Worm (Caenorhabditis elegans) whole organism, L3 larva: Measurements from ENCODE around the gene ZC374.2.

Experiments
- R02D3.7 ChIP-seq: fragments of 150-350 bp; optimal IDR thresholded peaks from 2 replicates; lab custom pipeline; 2014; ENCODE audit warnings: missing biosample characterization, missing genetic modification characterization
- ZK546.5 ChIP-seq: sonication (generic microtip); optimal IDR thresholded peaks from 2 replicates; lab custom pipeline; 2017; ENCODE audit warnings: missing biosample characterization, missing genetic modification characterization
- aly-2 ChIP-seq: fragments of 150-350 bp; optimal IDR thresholded peaks from 2 replicates; lab custom pipeline; 2014; ENCODE audit warnings: missing biosample characterization, missing genetic modification characterization
- ama-1 ChIP-seq: fragments of 150-350 bp; optimal IDR thresholded peaks from 2 replicates; lab custom pipeline; 2018
- ceh-16 ChIP-seq: sonication (generic microtip); optimal IDR thresholded peaks from 2 replicates; lab custom pipeline; 2017; ENCODE audit warnings: missing biosample characterization, missing genetic modification characterization
- ceh-9 ChIP-seq: sonication (generic microtip); optimal IDR thresholded peaks from 2 replicates; lab custom pipeline; 2018; ENCODE audit warnings: missing biosample characterization, missing genetic modification characterization
- daf-12 ChIP-seq: fragments of 150-350 bp; optimal IDR thresholded peaks from 2 replicates; lab custom pipeline; 2014; ENCODE audit warnings: missing biosample characterization, missing genetic modification reagents, missing genetic modification characterization
- egl-27 ChIP-seq: sonication (generic microtip); optimal IDR thresholded peaks from 4 replicates; lab custom pipeline; 2017; ENCODE audit warnings: missing biosample characterization, missing genetic modification reagents, missing genetic modification characterization
- elt-1 ChIP-seq: fragments of 150-350 bp; optimal IDR thresholded peaks from 2 replicates; lab custom pipeline; 2014; ENCODE audit warnings: missing biosample characterization, missing genetic modification characterization
- elt-2 ChIP-seq: sonication (generic microtip); optimal IDR thresholded peaks from 2 replicates; lab custom pipeline; 2016; ENCODE audit warnings: missing genetic modification reagents, mild to moderate bottlenecking, missing genetic modification characterization, missing compliant biosample characterization
- elt-3 ChIP-seq, 3 experiments: fragments of 150-350 bp in 1 of 3; sonication (generic microtip) in 2 of 3; optimal IDR thresholded peaks; 2 replicates in 2 of 3; 4 replicates in 1 of 3; lab custom pipeline; 2014 to 2017; ENCODE audit warnings: missing biosample characterization in 3 of 3, missing genetic modification characterization in 3 of 3
- eor-1 ChIP-seq, 2 experiments: fragments of 150-350 bp; optimal IDR thresholded peaks; 2 replicates each; lab custom pipeline; 2014 to 2018; ENCODE audit warnings: missing biosample characterization in 2 of 2, missing genetic modification characterization in 2 of 2
- fkh-10 ChIP-seq: sonication (generic microtip); optimal IDR thresholded peaks from 2 replicates; lab custom pipeline; 2017; ENCODE audit warnings: missing biosample characterization, missing genetic modification reagents, missing genetic modification characterization
- fkh-2 ChIP-seq: fragments of 150-350 bp; optimal IDR thresholded peaks from 2 replicates; lab custom pipeline; 2014; ENCODE audit warnings: missing biosample characterization, missing genetic modification reagents, missing genetic modification characterization
- fos-1 ChIP-seq: fragments of 150-350 bp; optimal IDR thresholded peaks from 2 replicates; lab custom pipeline; 2014; ENCODE audit warnings: missing biosample characterization, missing genetic modification characterization
- hmg-11 ChIP-seq: sonication (generic microtip); optimal IDR thresholded peaks from 2 replicates; lab custom pipeline; 2016; ENCODE audit warnings: missing genetic modification characterization, missing compliant biosample characterization
- jun-1 ChIP-seq: fragments of 150-350 bp; optimal IDR thresholded peaks from 2 replicates; lab custom pipeline; 2014; ENCODE audit warnings: missing biosample characterization, missing genetic modification reagents, missing genetic modification characterization
- lin-15B ChIP-seq: fragments of 150-350 bp; optimal IDR thresholded peaks from 2 replicates; lab custom pipeline; 2014; ENCODE audit warnings: missing biosample characterization, missing genetic modification characterization
- lsy-12 ChIP-seq: sonication (generic microtip); optimal IDR thresholded peaks from 2 replicates; lab custom pipeline; 2016; ENCODE audit warnings: mild to moderate bottlenecking, missing genetic modification characterization, missing compliant biosample characterization
- mml-1 ChIP-seq: fragments of 150-350 bp; sonication (generic microtip); optimal IDR thresholded peaks from 3 replicates; lab custom pipeline; 2014; ENCODE audit warnings: missing biosample characterization, missing genetic modification characterization
- nfya-1 ChIP-seq: sonication (generic microtip); optimal IDR thresholded peaks from 2 replicates; lab custom pipeline; 2017; ENCODE audit warnings: missing genetic modification characterization, mild to moderate bottlenecking, missing compliant biosample characterization, antibody characterized with exemption, moderate library complexity; ENCODE audit not compliant: insufficient read depth
- nhr-11 ChIP-seq: fragments of 150-350 bp; optimal IDR thresholded peaks from 2 replicates; lab custom pipeline; 2014; ENCODE audit warnings: missing biosample characterization, missing genetic modification characterization
- nhr-12 ChIP-seq: fragments of 150-350 bp; optimal IDR thresholded peaks from 2 replicates; lab custom pipeline; 2014; ENCODE audit warnings: missing biosample characterization, missing genetic modification characterization
- nhr-23 ChIP-seq: fragments of 150-350 bp; optimal IDR thresholded peaks from 2 replicates; lab custom pipeline; 2014; ENCODE audit warnings: missing biosample characterization, missing genetic modification reagents, missing genetic modification characterization
- nhr-237 ChIP-seq: fragments of 150-350 bp; optimal IDR thresholded peaks from 2 replicates; lab custom pipeline; 2014; ENCODE audit warnings: missing biosample characterization, missing genetic modification characterization
- nhr-28 ChIP-seq: fragments of 150-350 bp; optimal IDR thresholded peaks from 2 replicates; lab custom pipeline; 2014; ENCODE audit warnings: missing biosample characterization, missing genetic modification characterization
- nhr-43 ChIP-seq: sonication (generic microtip); optimal IDR thresholded peaks from 2 replicates; lab custom pipeline; 2016; ENCODE audit warnings: mild to moderate bottlenecking, missing genetic modification characterization, missing compliant biosample characterization; ENCODE audit not compliant: poor library complexity, severe bottlenecking
- nhr-67 ChIP-seq: fragments of 150-350 bp; optimal IDR thresholded peaks from 2 replicates; lab custom pipeline; 2014; ENCODE audit warnings: missing biosample characterization, missing genetic modification characterization
- nhr-76 ChIP-seq: fragments of 150-350 bp; sonication (generic microtip); optimal IDR thresholded peaks from 5 replicates; lab custom pipeline; 2014; ENCODE audit warnings: missing biosample characterization, missing genetic modification characterization
- pha-4 ChIP-seq: fragments of 150-350 bp; optimal IDR thresholded peaks from 2 replicates; lab custom pipeline; 2014; ENCODE audit warnings: missing biosample characterization, missing genetic modification reagents, missing genetic modification characterization
- pqm-1 ChIP-seq: fragments of 150-350 bp; optimal IDR thresholded peaks from 2 replicates; lab custom pipeline; 2017; ENCODE audit warnings: missing biosample characterization, missing genetic modification characterization, inconsistent platforms
- sea-2 ChIP-seq: fragments of 150-350 bp; sonication (generic microtip); optimal IDR thresholded peaks from 4 replicates; lab custom pipeline; 2014; ENCODE audit warnings: missing biosample characterization, missing genetic modification reagents, missing genetic modification characterization
- skn-1 ChIP-seq: fragments of 150-350 bp; optimal IDR thresholded peaks from 2 replicates; lab custom pipeline; 2014; ENCODE audit warnings: missing biosample characterization, missing genetic modification characterization
- snpc-4 ChIP-seq: fragments of 150-350 bp; optimal IDR thresholded peaks from 2 replicates; lab custom pipeline; 2014; ENCODE audit warnings: missing biosample characterization, missing genetic modification characterization
- tbx-2 ChIP-seq: sonication (generic microtip); optimal IDR thresholded peaks from 2 replicates; lab custom pipeline; 2016; ENCODE audit warnings: mild to moderate bottlenecking, missing genetic modification characterization, missing compliant biosample characterization
- unc-39 ChIP-seq: sonication (generic microtip); optimal IDR thresholded peaks from 4 replicates; lab custom pipeline; 2017; ENCODE audit warnings: missing biosample characterization, missing genetic modification characterization
- unc-62 ChIP-seq: fragments of 150-350 bp; sonication (generic microtip); optimal IDR thresholded peaks from 4 replicates; lab custom pipeline; 2014; ENCODE audit warnings: missing biosample characterization, missing genetic modification reagents, missing genetic modification characterization
- zag-1 ChIP-seq: fragments of 150-350 bp; optimal IDR thresholded peaks from 2 replicates; lab custom pipeline; 2014; ENCODE audit warnings: missing biosample characterization, missing genetic modification characterization
- ztf-11 ChIP-seq: fragments of 150-350 bp; optimal IDR thresholded peaks from 2 replicates; lab custom pipeline; 2014; ENCODE audit warnings: missing biosample characterization, missing genetic modification characterization
- ztf-4 ChIP-seq: fragments of 150-350 bp; optimal IDR thresholded peaks from 2 replicates; lab custom pipeline; 2014; ENCODE audit warnings: missing biosample characterization, missing genetic modification characterization

ZC374.2 gene

ce11 chrX:10060475-10061011, 13.3 kb upstream of the ZC374.2 start, which contains the start of gene ZC373.3:
Gene ZC373.3, plus strand, starts transcription at chrX:10060525.
- TF ChIP-seq daf-12 (tag; lab: Kevin White, UChicago): no peak
- no peak for TF ChIP-seq elt-3 (tag; optimal IDR thresholded peaks at IDR 0.05; lab: Kevin White, UChicago)
- no peak for TF ChIP-seq ceh-9 (tag; lab: Kevin White, UChicago)
- no peak for TF ChIP-seq ceh-16 (tag; lab: Kevin White, UChicago)
- TF ChIP-seq jun-1 (tag; lab: Kevin White, UChicago): no peak
- TF ChIP-seq unc-62 (GFP tag; lab: Kevin White, UChicago): no peak
- no peak for TF ChIP-seq fkh-10 (GFP tag; lab: Kevin White, UChicago)
- TF ChIP-seq nhr-237: no peak
- no peak for TF ChIP-seq ZK546.5 (tag; lab: Kevin White, UChicago)
- no peak for TF ChIP-seq zag-1 (tag; lab: Kevin White, UChicago)
- no peak for TF ChIP-seq ama-1 (lab: Kevin White, UChicago)
- no peak for TF ChIP-seq nhr-43 (tag; lab: Kevin White, UChicago)
- TF ChIP-seq hmg-11 (tag; lab: Kevin White, UChicago): no peak
- TF ChIP-seq fkh-2 (tag; lab: Kevin White, UChicago): no peak
- no peak for TF ChIP-seq nhr-23 (tag; lab: Kevin White, UChicago)
- no peak for TF ChIP-seq R02D3.7
- no peak for TF ChIP-seq elt-2
- TF ChIP-seq nhr-28: no peak
- no peak for TF ChIP-seq ztf-11
- TF ChIP-seq, all 47 proteins: peak for 0

DNA sequence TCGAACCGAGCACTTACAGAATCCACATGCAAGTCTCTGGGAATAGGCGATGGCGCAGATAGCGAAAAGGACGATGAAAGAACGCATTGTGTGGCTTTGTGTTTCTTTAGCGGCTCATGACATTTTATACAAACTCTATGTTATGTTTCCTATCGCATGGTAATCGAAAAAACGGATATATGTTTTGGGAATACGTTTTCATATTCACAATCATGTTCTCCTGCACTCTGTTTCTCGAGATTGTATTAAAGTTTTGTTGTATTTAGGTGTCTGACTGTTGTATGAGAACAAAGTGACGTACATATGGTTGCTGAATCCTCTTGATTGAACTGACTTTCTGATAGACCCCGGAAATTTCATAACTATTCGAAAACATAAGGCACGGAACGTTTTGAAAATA, 11.1 kb upstream of the ZC374.2 start, which contains the start of gene ZC373.2:
ZC373.2 (minus strand) TSS at position 101 of the 400 bp plus-strand sequence.
- no peak for TF ChIP-seq R02D3.7
- no peak for TF ChIP-seq ztf-4 (tag; lab: Kevin White, UChicago)
- TF ChIP-seq unc-39 (tag; lab: Kevin White, UChicago): no peak
- TF ChIP-seq eor-1 (tag; optimal IDR thresholded peaks at IDR 0.05; lab: Kevin White, UChicago): no peak
- TF ChIP-seq elt-2: no peak
- TF ChIP-seq ztf-11: no peak
- TF ChIP-seq zag-1 (tag; lab: Kevin White, UChicago): no peak
- TF ChIP-seq nfya-1 (tag; lab: Kevin White, UChicago): no peak
- TF ChIP-seq ceh-16 (tag; lab: Kevin White, UChicago): no peak
- no peak for TF ChIP-seq egl-27 (tag; lab: Kevin White, UChicago)
- no peak for TF ChIP-seq fkh-10 (GFP tag; lab: Kevin White, UChicago)
- TF ChIP-seq pqm-1 (tag; lab: Kevin White, UChicago): no peak
- TF ChIP-seq sea-2 (GFP tag; lab: Kevin White, UChicago): no peak
- TF ChIP-seq, all 47 proteins: peak for 0

ce11 chrX:10054410-10054800, 7.2 kb upstream of the ZC374.2 start:
- TF ChIP-seq egl-27 (tag; lab: Kevin White, UChicago): no peak
- peak; percentile 71 for TF ChIP-seq elt-2
- TF ChIP-seq pqm-1 (tag; lab: Kevin White, UChicago): peak; percentile 25
- TF ChIP-seq ztf-11: no peak
- peak in 1 of 3 experiments; percentile 25 for TF ChIP-seq elt-3 (tag; optimal IDR thresholded peaks at IDR 0.05; lab: Kevin White, UChicago)
- no peak for TF ChIP-seq R02D3.7
- TF ChIP-seq, all 47 proteins: peak for 3

DNA sequence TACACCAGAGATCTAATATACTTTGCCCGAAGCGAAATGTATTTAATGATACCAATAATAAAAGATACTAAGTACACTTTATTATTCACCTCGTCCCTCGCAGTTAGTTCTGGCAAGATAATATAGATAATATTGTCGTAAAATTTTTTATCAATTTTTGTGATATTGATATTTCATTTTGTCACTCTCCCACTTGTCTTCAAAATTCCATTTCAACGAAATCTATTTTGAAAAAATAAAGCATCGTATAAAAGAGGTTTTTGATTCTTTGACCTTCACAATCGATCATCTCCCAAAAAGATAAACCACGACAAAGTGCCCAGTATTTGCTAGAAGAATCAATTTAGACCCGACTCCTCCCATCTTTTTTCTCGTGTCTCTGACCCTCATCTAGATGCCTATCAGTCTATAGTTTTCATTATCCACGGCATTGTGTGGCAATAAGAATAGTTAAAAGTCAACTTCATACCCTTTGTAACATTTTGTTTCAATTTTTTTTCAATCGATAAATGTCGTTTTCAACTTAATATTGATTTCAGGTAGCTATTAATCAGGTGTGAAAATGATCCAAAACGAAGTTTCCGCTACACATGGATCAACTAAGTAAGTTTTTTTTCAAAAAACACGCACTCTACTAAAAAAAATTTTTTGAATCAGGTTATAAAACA, 6.7 kb upstream of the ZC374.2 start, which contains the start of gene cbs-1:
cbs-1 (plus strand) TSS at position 534 of the 668 bp plus-strand sequence.
- TF ChIP-seq nhr-23 (tag; lab: Kevin White, UChicago): no peak
- TF ChIP-seq nhr-28: no peak
- TF ChIP-seq lsy-12: no peak
- TF ChIP-seq tbx-2 (tag; lab: Kevin White, UChicago): no peak
- TF ChIP-seq lin-15B (tag; lab: Kevin White, UChicago): no peak
- TF ChIP-seq sea-2 (GFP tag; lab: Kevin White, UChicago): no peak
- TF ChIP-seq nhr-76 (tag; lab: Kevin White, UChicago): no peak
- TF ChIP-seq pha-4 (tag; lab: Kevin White, UChicago): peak; percentile 19
- no peak for TF ChIP-seq nhr-12 (tag; lab: Kevin White, UChicago)
- TF ChIP-seq fos-1 (tag; lab: Kevin White, UChicago): no peak
- TF ChIP-seq ztf-11: no peak
- TF ChIP-seq mml-1 (tag; lab: Kevin White, UChicago): no peak
- no peak for TF ChIP-seq ztf-4 (tag; lab: Kevin White, UChicago)
- TF ChIP-seq elt-3 (tag; optimal IDR thresholded peaks at IDR 0.05; lab: Kevin White, UChicago): no peak
- TF ChIP-seq elt-2: peak; percentile 88
- TF ChIP-seq elt-1: peak; percentile 27
- TF ChIP-seq snpc-4 (tag; lab: Kevin White, UChicago): no peak
- no peak for TF ChIP-seq nhr-237
- TF ChIP-seq nhr-67: no peak
- no peak for TF ChIP-seq jun-1 (tag; lab: Kevin White, UChicago)
- TF ChIP-seq skn-1 (tag; lab: Kevin White, UChicago): no peak
- TF ChIP-seq ceh-16 (tag; lab: Kevin White, UChicago): no peak
- no peak for TF ChIP-seq egl-27 (tag; lab: Kevin White, UChicago)
- TF ChIP-seq nhr-43 (tag; lab: Kevin White, UChicago): no peak
- TF ChIP-seq R02D3.7: no peak
- no peak for TF ChIP-seq hmg-11 (tag; lab: Kevin White, UChicago)
- no peak for TF ChIP-seq fkh-2 (tag; lab: Kevin White, UChicago)
- TF ChIP-seq eor-1 (tag; optimal IDR thresholded peaks at IDR 0.05; lab: Kevin White, UChicago): no peak
- TF ChIP-seq pqm-1 (tag; lab: Kevin White, UChicago): peak; percentile 53
- TF ChIP-seq aly-2 (tag; lab: Kevin White, UChicago): no peak
- TF ChIP-seq fkh-10 (GFP tag; lab: Kevin White, UChicago): no peak
- no peak for TF ChIP-seq ama-1 (lab: Kevin White, UChicago)
- no peak for TF ChIP-seq daf-12 (tag; lab: Kevin White, UChicago)
- TF ChIP-seq zag-1 (tag; lab: Kevin White, UChicago): no peak
- no peak for TF ChIP-seq nhr-11
